Fruit fly (Drosophila melanogaster): ENCODE results near the gene lz.

The lz gene

DNA sequence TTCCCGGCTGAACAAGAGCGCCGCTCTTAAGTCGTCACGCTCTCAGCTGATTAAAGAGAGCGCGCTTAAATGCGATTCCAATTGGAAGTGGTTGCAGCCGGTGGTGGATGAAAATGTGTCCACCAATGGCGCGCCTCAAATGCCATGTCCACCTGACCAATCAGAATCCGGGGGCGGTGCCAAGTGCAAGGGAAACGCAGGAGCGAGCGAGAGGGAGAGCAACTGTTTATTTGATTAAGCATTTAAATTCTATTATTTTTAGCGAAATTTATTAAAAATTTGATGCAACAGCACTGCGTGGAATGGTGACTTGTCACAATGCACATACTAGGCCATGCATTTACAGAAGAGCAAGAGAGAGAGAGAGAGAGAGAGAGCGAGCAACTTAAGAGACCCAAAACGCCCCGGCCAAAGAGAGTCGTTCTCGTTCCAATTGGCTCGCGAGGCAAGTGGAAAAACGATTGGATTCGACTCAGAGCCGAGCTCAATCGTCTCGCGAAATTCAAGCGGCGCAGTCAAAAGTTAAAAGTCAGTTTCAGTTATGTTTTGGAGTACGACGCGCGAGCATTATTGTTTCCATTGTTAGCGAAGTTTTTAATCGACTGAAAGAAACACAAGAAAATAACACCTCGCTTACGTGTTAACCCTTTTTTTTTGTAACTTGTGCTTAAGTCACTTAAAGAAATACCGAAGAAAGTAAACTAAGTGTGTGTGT is at the start of gene lz:
Gene lz (plus strand): TSS at position 626 of the 715 bp plus-strand sequence.
- TF ChIP-seq Dek (tag; optimal IDR thresholded peaks at IDR 0.05), result no peak
- TF ChIP-seq Xbp1 (GFP tag; optimal IDR thresholded peaks at IDR 0.05), result no peak
- TF ChIP-seq slou (GFP tag; optimal IDR thresholded peaks at IDR 0.05), result no peak
- no peak for TF ChIP-seq zfh1 (GFP tag; IDR thresholded peaks at IDR 0.05)
- TF ChIP-seq ftz-f1 (GFP tag; optimal IDR thresholded peaks at IDR 0.05), result no peak
- TF ChIP-seq CG14667 (GFP tag; IDR thresholded peaks at IDR 0.05), result no peak
- peak; percentile 62 for TF ChIP-seq Jarid2 (GFP tag; optimal IDR thresholded peaks at IDR 0.05)
- no peak for TF ChIP-seq CG4617 (GFP tag; optimal IDR thresholded peaks at IDR 0.05; ENCODE audit: borderline replicate concordance)
- TF ChIP-seq Nf-YC (tag; optimal IDR thresholded peaks at IDR 0.05), result peak; percentile 99
- no peak for TF ChIP-seq ase (GFP tag; IDR thresholded peaks at IDR 0.05)
- no peak for TF ChIP-seq CG6689 (GFP tag; IDR thresholded peaks at IDR 0.05)
- TF ChIP-seq klu (GFP tag; IDR thresholded peaks at IDR 0.05), result no peak
- TF ChIP-seq CG7839 (tag; optimal IDR thresholded peaks at IDR 0.05), result no peak
- TF ChIP-seq tin (GFP tag; optimal IDR thresholded peaks at IDR 0.05), result no peak
- TF ChIP-seq CG6765 (GFP tag; optimal IDR thresholded peaks at IDR 0.05), result no peak
- TF ChIP-seq CG4707 (GFP tag; optimal IDR thresholded peaks at IDR 0.05), result no peak
- no peak for TF ChIP-seq otp (GFP tag; IDR thresholded peaks at IDR 0.05)
- no peak for TF ChIP-seq fd102C (GFP tag; optimal IDR thresholded peaks at IDR 0.05)
- TF ChIP-seq inv (GFP tag; IDR thresholded peaks at IDR 0.05; ENCODE audit: partially characterized antibody), result no peak
- no peak for TF ChIP-seq CG3726 (GFP tag; IDR thresholded peaks at IDR 0.05)
- no peak for TF ChIP-seq CG4328 (GFP tag; optimal IDR thresholded peaks at IDR 0.05)
- TF ChIP-seq CG12236 (GFP tag; optimal IDR thresholded peaks at IDR 0.05), result no peak
- TF ChIP-seq btn (GFP tag; optimal IDR thresholded peaks at IDR 0.05), result no peak
- no peak for TF ChIP-seq knrl (GFP tag; IDR thresholded peaks at IDR 0.05; ENCODE audit: partially characterized antibody)
- no peak for TF ChIP-seq NFAT (GFP tag; IDR thresholded peaks at IDR 0.05)
- no peak for TF ChIP-seq BEAF-32 (GFP tag; optimal IDR thresholded peaks at IDR 0.05)
- TF ChIP-seq Gug (GFP tag; IDR thresholded peaks at IDR 0.05), result no peak
- peak; percentile 37; the same call in 1 of the 2 replicates for TF ChIP-seq Nf-YA (GFP tag; IDR thresholded peaks at IDR 0.05)
- no peak for TF ChIP-seq CG30403 (GFP tag; optimal IDR thresholded peaks at IDR 0.05)
- TF ChIP-seq CG34224 (GFP tag; IDR thresholded peaks at IDR 0.05; ENCODE audit: partially characterized antibody), result 0 out of 3 replicates have a peak, but pooled peaks have one; percentile 19
- TF ChIP-seq Doc2 (GFP tag; IDR thresholded peaks at IDR 0.05), result no peak
- TF ChIP-seq TFAM (GFP tag; optimal IDR thresholded peaks at IDR 0.05), result no peak
- peak; percentile 56; the same call in 1 of the 4 replicates for TF ChIP-seq Dll (GFP tag; IDR thresholded peaks at IDR 0.05; ENCODE audit: partially characterized antibody)
- TF ChIP-seq Rfx (GFP tag; IDR thresholded peaks at IDR 0.05), result no peak
- TF ChIP-seq corto (GFP tag; optimal IDR thresholded peaks at IDR 0.05), result no peak
- no peak for TF ChIP-seq cg (GFP tag; optimal IDR thresholded peaks at IDR 0.05)
- no peak for TF ChIP-seq Dfd (GFP tag; optimal IDR thresholded peaks at IDR 0.05)
- TF ChIP-seq z (GFP tag; IDR thresholded peaks at IDR 0.05), result 0 out of 3 replicates have a peak, but pooled peaks have one; percentile 48
- no peak for TF ChIP-seq CG2712 (tag; optimal IDR thresholded peaks at IDR 0.05)
- TF ChIP-seq kni (GFP tag; optimal IDR thresholded peaks at IDR 0.05), result no peak
- TF ChIP-seq danr (GFP tag; IDR thresholded peaks at IDR 0.05), result no peak
- no peak for TF ChIP-seq CG30431 (GFP tag; optimal IDR thresholded peaks at IDR 0.05)
- TF ChIP-seq Abd-B (GFP tag; optimal IDR thresholded peaks at IDR 0.05), result no peak
- no peak for TF ChIP-seq gcm2 (GFP tag; optimal IDR thresholded peaks at IDR 0.05)
- no peak for TF ChIP-seq trh (GFP tag; optimal IDR thresholded peaks at IDR 0.05)
- TF ChIP-seq Meics (GFP tag; optimal IDR thresholded peaks at IDR 0.05), result no peak
- no peak for TF ChIP-seq Neu2 (GFP tag; optimal IDR thresholded peaks at IDR 0.05; ENCODE audit: borderline replicate concordance)
- no peak for TF ChIP-seq gt (GFP tag; IDR thresholded peaks at IDR 0.05)
- peak; percentile 86 for TF ChIP-seq Deaf1 (tag; optimal IDR thresholded peaks at IDR 0.05)
- TF ChIP-seq CG1233 (GFP tag; optimal IDR thresholded peaks at IDR 0.05), result no peak

Measured in whole organism, embryonic.